Worm (Caenorhabditis elegans) whole organism, mixed stage, embryonic: ENCODE measurements around the gene mel-28.
A peak's percentile ranks its signal among the peaks of the same experiment; 100 is the strongest.
"Not testable (repeated sequence)": the region's sequence is repeated elsewhere in the genome, so short reads cannot be mapped to it uniquely, and the experiment has no call there.

ENCODE experiments used
- bed-3 ChIP-seq: fragments of 200-800 bp; sonication (Bioruptor generic); optimal IDR thresholded peaks from 3 replicates; lab custom pipeline; 2018; ENCODE audit warnings: mild to moderate bottlenecking, missing genetic modification characterization, moderate library complexity, missing compliant biosample characterization
- blmp-1 ChIP-seq: fragments of 150-350 bp; optimal IDR thresholded peaks from 2 replicates; lab custom pipeline; 2014; ENCODE audit warnings: missing biosample characterization, missing genetic modification characterization
- ceh-39 ChIP-seq: fragments of 150-350 bp; optimal IDR thresholded peaks from 2 replicates; lab custom pipeline; 2014; ENCODE audit warnings: missing biosample characterization, missing genetic modification characterization
- ceh-43 ChIP-seq: fragments of 200-800 bp; sonication (Bioruptor generic); optimal IDR thresholded peaks from 2 replicates; lab custom pipeline; 2018; ENCODE audit warnings: mild to moderate bottlenecking, missing genetic modification characterization, moderate library complexity, missing compliant biosample characterization
- ceh-83 ChIP-seq: fragments of 200-800 bp; sonication (Bioruptor generic); optimal IDR thresholded peaks from 2 replicates; lab custom pipeline; 2018; ENCODE audit warnings: mild to moderate bottlenecking, missing genetic modification characterization, missing compliant biosample characterization
- ces-1 ChIP-seq: fragments of 150-350 bp; optimal IDR thresholded peaks from 2 replicates; lab custom pipeline; 2014; ENCODE audit warnings: missing biosample characterization, missing genetic modification reagents, missing genetic modification characterization
- cnd-1 ChIP-seq: fragments of 200-800 bp; sonication (Bioruptor generic); optimal IDR thresholded peaks from 2 replicates; lab custom pipeline; 2018; ENCODE audit warnings: mild to moderate bottlenecking, missing genetic modification characterization, missing compliant biosample characterization
- drap-1 ChIP-seq: fragments of 200-800 bp; sonication (Bioruptor generic); optimal IDR thresholded peaks from 3 replicates; lab custom pipeline; 2018; ENCODE audit warnings: mild to moderate bottlenecking, missing genetic modification characterization, missing compliant biosample characterization
- elt-3 ChIP-seq: fragments of 150-350 bp; optimal IDR thresholded peaks from 2 replicates; lab custom pipeline; 2014; ENCODE audit warnings: missing biosample characterization, missing genetic modification characterization
- flh-1 ChIP-seq: fragments of 200-800 bp; sonication (Bioruptor generic); optimal IDR thresholded peaks from 2 replicates; lab custom pipeline; 2018; ENCODE audit warnings: mild to moderate bottlenecking, missing genetic modification characterization, moderate library complexity, missing compliant biosample characterization
- ham-2 ChIP-seq: fragments of 200-800 bp; sonication (Bioruptor generic); optimal IDR thresholded peaks from 2 replicates; lab custom pipeline; 2018; ENCODE audit warnings: mild to moderate bottlenecking, missing genetic modification characterization, missing compliant biosample characterization
- hlh-1 ChIP-seq: fragments of 150-350 bp; optimal IDR thresholded peaks from 2 replicates; lab custom pipeline; 2014; ENCODE audit warnings: missing biosample characterization, missing genetic modification reagents, missing genetic modification characterization
- lin-13 ChIP-seq: fragments of 150-350 bp; optimal IDR thresholded peaks from 2 replicates; lab custom pipeline; 2014; ENCODE audit warnings: missing biosample characterization, missing genetic modification characterization
- lin-32 ChIP-seq: fragments of 200-800 bp; sonication (Bioruptor generic); optimal IDR thresholded peaks from 2 replicates; lab custom pipeline; 2018; ENCODE audit warnings: mild to moderate bottlenecking, missing genetic modification characterization, missing compliant biosample characterization
- lsy-2 ChIP-seq: fragments of 150-350 bp; optimal IDR thresholded peaks from 2 replicates; lab custom pipeline; 2014; ENCODE audit warnings: missing biosample characterization, missing genetic modification characterization
- mab-5 ChIP-seq: fragments of 150-350 bp; optimal IDR thresholded peaks from 2 replicates; lab custom pipeline; 2014; ENCODE audit warnings: missing biosample characterization, missing genetic modification characterization
- mep-1 ChIP-seq: fragments of 150-350 bp; optimal IDR thresholded peaks from 2 replicates; lab custom pipeline; 2017; ENCODE audit warnings: missing biosample characterization, missing genetic modification reagents, missing genetic modification characterization, inconsistent platforms
- mls-2 ChIP-seq: sonication (generic microtip); optimal IDR thresholded peaks from 2 replicates; lab custom pipeline; 2016; ENCODE audit warnings: mild to moderate bottlenecking, missing genetic modification characterization, moderate library complexity, missing compliant biosample characterization
- nhr-12 ChIP-seq: fragments of 150-350 bp; optimal IDR thresholded peaks from 2 replicates; lab custom pipeline; 2014; ENCODE audit warnings: missing biosample characterization, missing genetic modification characterization
- nhr-2 ChIP-seq: fragments of 150-350 bp; optimal IDR thresholded peaks from 2 replicates; lab custom pipeline; 2014; ENCODE audit warnings: missing biosample characterization, missing genetic modification characterization
- nhr-237 ChIP-seq: fragments of 150-350 bp; optimal IDR thresholded peaks from 2 replicates; lab custom pipeline; 2014; ENCODE audit warnings: missing biosample characterization, missing genetic modification characterization
- nhr-28 ChIP-seq: fragments of 150-350 bp; optimal IDR thresholded peaks from 2 replicates; lab custom pipeline; 2014; ENCODE audit warnings: missing biosample characterization, missing genetic modification characterization
- pha-4 ChIP-seq: fragments of 150-350 bp; optimal IDR thresholded peaks from 2 replicates; lab custom pipeline; 2018; ENCODE audit warnings: missing biosample characterization, missing genetic modification reagents, missing genetic modification characterization
- sem-2 ChIP-seq: fragments of 200-800 bp; sonication (Bioruptor generic); optimal IDR thresholded peaks from 2 replicates; lab custom pipeline; 2018; ENCODE audit warnings: mild to moderate bottlenecking, missing genetic modification characterization, missing compliant biosample characterization
- sptf-1 ChIP-seq: sonication (generic microtip); optimal IDR thresholded peaks from 2 replicates; lab custom pipeline; 2017; ENCODE audit warnings: mild to moderate bottlenecking, missing genetic modification characterization, moderate library complexity, missing compliant biosample characterization
- tbx-8 ChIP-seq: fragments of 200-800 bp; sonication (Bioruptor generic); optimal IDR thresholded peaks from 2 replicates; lab custom pipeline; 2018; ENCODE audit warnings: mild to moderate bottlenecking, missing genetic modification characterization, moderate library complexity, missing compliant biosample characterization
- unc-39 ChIP-seq: fragments of 150-350 bp; optimal IDR thresholded peaks from 2 replicates; lab custom pipeline; 2014; ENCODE audit warnings: missing biosample characterization, missing genetic modification characterization
- unc-62 ChIP-seq: fragments of 150-350 bp; optimal IDR thresholded peaks from 2 replicates; lab custom pipeline; 2014; ENCODE audit warnings: missing biosample characterization, missing genetic modification reagents, missing genetic modification characterization
- ztf-11 ChIP-seq: fragments of 150-350 bp; optimal IDR thresholded peaks from 2 replicates; lab custom pipeline; 2014; ENCODE audit warnings: missing biosample characterization, missing genetic modification characterization

The mel-28 gene

DNA sequence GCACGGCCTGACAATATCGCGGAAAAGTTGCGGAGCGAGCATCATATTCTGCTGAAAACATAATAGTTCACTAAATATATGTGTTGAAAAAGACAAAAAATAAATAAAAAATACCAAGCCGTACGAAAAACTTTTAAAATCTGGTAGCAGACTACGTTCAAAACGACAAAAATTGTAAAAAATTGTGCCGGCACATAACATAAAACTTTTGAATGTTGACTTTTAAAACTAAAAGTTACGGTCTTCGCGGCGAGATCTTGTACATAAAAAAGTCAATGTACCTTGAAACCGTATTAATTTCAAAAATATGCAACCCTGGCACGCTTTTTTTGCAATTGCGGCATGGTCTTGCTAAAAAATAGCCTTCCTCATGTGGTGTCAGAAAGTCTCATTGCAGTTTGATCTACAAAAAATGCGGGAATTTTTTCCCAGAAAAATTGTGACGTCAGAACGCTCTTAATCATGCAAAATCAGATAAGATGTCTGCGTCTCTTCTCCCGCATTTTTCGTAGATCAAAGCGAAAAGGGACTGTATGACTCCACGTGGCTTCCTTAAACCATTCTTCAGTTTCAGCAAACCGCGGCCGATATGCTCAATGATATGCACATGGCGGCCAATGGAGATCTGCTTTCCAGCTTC is 3.8 kb upstream of the mel-28 start, which contains the start of the genes gex-5 and C38D4.10:
TSS of gene gex-5 (minus strand) at position 51 of the 640 bp plus-strand sequence.
TSS of gene C38D4.10 (plus strand) at position 590 of the 640 bp plus-strand sequence.
- not testable (repeated sequence) for TF ChIP-seq lin-32 (GFP tag; lab: Kevin White, UChicago); ceh-83 (GFP tag; lab: Kevin White, UChicago); unc-39 (tag; lab: Kevin White, UChicago)

DNA sequence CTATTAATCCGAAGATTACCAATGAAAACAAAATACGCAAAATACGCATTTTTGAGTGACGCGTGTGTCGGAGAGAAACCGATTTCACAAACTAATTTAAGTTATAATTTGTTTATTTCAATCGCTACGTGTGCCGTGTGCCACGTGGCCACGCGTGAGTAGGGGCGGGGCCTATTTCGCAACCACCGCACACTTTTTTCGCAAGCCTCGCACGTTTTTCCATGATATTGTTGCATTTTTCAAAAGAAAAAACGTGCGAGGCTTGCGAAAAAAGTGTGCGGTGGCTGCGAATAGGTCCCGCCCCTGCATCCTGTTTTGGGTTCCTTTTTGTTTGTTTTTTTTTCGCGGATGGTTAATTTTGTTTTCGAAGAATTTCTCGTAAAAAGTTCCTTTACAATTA is 749 bp upstream of the mel-28 start, which contains the start of gene enu-3.2:
TSS of gene enu-3.2 (minus strand) at position 105 of the 400 bp plus-strand sequence.
- TF ChIP-seq mep-1 (tag; lab: Kevin White, UChicago); ces-1 (GFP tag; lab: Kevin White, UChicago); elt-3: not testable (repeated sequence)

DNA sequence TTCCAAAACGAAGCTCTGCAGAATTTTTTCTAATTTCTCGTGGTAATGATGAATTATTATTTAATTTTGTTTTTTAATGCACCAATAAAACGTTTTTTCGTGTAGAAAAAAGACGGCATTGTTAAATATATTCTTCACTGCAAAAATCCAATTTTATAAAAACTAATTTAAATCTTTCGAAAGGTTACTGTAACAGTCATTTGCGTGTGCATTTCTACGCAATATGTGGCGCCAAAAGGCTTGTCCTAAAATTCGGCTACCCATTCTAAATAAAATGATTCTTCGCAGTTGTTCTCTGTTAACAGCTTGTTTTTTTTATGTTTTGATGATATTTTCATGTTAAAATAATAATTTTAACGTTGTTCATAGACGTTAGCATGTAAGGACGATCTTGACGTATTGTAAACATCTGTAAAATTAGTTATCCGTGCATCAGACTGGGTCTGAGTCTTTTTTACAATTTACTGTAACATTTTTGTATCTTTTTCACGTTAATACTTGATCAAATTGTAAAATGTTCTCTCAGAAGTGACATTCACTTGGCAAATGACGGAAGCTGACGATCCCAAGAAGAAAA is 6.8 kb downstream of the mel-28 start, which contains the start of gene mip-1:
TSS of gene mip-1 (plus strand) at position 527 of the 577 bp plus-strand sequence.
- no peak for TF ChIP-seq ztf-11 (tag; lab: Kevin White, UChicago)
- no peak for TF ChIP-seq mls-2 (tag; lab: Kevin White, UChicago)
- no peak for TF ChIP-seq sptf-1 (tag; lab: Kevin White, UChicago)
- no peak for TF ChIP-seq ceh-83 (GFP tag; lab: Kevin White, UChicago)
- TF ChIP-seq bed-3 (GFP tag; lab: Kevin White, UChicago) = no peak
- no peak for TF ChIP-seq ceh-39 (tag; lab: Kevin White, UChicago)

DNA sequence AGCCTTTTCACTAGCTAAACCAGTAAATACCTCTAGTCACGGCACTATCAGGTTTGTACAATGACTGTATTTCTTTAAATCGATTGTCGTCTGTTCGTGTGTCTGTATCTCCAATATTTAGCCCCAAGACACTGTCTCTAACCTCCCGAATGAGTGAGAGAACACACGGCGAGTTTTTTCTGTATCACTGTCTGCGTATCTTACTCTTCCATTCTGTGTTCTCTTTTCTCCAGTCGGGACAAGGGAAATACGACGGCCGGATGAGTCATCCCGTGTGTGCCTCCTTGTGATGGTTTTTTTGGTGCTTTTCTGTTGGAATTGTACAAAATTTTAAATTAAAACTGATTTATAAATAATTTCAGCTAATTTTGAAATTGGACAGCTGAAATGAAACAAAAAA is 10.2 kb downstream of the mel-28 start:
- no peak for TF ChIP-seq nhr-12
- TF ChIP-seq ceh-39 (tag; lab: Kevin White, UChicago) = peak; percentile 69
- peak; percentile 14 for TF ChIP-seq lsy-2 (tag; lab: Kevin White, UChicago)
- peak; percentile 68 for TF ChIP-seq pha-4
- TF ChIP-seq blmp-1 (tag; lab: Kevin White, UChicago) = no peak
- TF ChIP-seq nhr-237 (tag; lab: Kevin White, UChicago) = peak; percentile 68
- TF ChIP-seq nhr-28 = no peak
- TF ChIP-seq ceh-43 (GFP tag; lab: Kevin White, UChicago) = no peak
- no peak for TF ChIP-seq ham-2 (GFP tag; lab: Kevin White, UChicago)
- TF ChIP-seq mep-1 (tag; lab: Kevin White, UChicago) = peak; percentile 42
- no peak for TF ChIP-seq lin-13 (tag; lab: Kevin White, UChicago)
- TF ChIP-seq nhr-2 (tag; lab: Kevin White, UChicago) = peak; percentile 31
- TF ChIP-seq hlh-1 = peak; percentile 16
- TF ChIP-seq ceh-83 (GFP tag; lab: Kevin White, UChicago) = no peak

DNA sequence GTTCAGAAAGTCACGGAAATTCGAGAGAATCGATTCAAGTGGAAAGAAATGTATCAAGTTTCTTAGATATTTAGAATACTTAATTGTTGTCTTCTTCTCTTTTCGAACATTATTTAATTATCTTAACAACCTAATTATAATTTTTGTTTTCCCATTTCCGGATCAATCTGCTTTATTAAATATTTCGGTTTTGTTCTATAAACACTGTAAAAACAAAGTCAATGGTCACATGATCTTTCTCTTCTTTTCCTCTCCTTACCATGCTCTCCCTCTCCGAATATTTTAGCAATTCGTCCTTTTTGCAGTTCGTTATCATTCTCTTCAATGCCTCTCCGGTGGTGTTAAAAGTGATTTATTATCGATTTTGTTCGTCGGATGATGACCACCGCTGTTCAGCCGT is 10.7 kb downstream of the mel-28 start, which contains the start of gene tag-325:
TSS of gene tag-325 (plus strand) at position 301 of the 400 bp plus-strand sequence.
- TF ChIP-seq ham-2 (GFP tag; lab: Kevin White, UChicago) (no peak), nhr-2 (tag; lab: Kevin White, UChicago) (no peak), lin-32 (GFP tag; lab: Kevin White, UChicago) (no peak), cnd-1 (tag; lab: Kevin White, UChicago) (no peak), sem-2 (no peak), elt-3 (no peak), drap-1 (GFP tag; lab: Kevin White, UChicago) (no peak), nhr-12 (no peak), mab-5 (no peak), hlh-1 (no peak), sptf-1 (tag; lab: Kevin White, UChicago) (no peak), tbx-8 (GFP tag; lab: Kevin White, UChicago) (no peak)

DNA sequence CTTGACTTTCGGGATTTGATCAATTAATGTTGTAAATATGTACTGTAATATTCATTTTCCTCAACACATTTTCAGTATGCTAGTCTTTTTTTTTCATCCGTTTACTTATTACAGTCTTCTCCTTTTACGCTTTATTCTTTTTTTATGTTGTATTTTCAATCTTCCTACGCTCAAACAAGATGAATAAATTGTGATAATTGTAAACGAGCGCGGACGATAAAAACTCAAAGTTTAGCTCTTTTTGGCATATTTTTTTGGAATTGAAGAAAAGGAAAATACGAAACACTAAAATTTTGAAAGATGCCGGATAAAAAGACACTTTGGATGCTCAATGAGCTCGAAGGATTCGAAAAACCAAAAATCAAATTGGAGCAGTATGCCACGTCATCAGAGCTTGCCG is 16.8 kb downstream of the mel-28 start, which contains the start of gene metl-5:
TSS of gene metl-5 (plus strand) at position 301 of the 400 bp plus-strand sequence.
- TF ChIP-seq nhr-237 (tag; lab: Kevin White, UChicago) (no peak), unc-62 (GFP tag; lab: Kevin White, UChicago) (no peak), tbx-8 (GFP tag; lab: Kevin White, UChicago) (no peak), ceh-43 (GFP tag; lab: Kevin White, UChicago) (no peak), bed-3 (GFP tag; lab: Kevin White, UChicago) (no peak), unc-39 (tag; lab: Kevin White, UChicago) (no peak), blmp-1 (tag; lab: Kevin White, UChicago) (no peak), pha-4 (no peak), flh-1 (no peak), nhr-2 (tag; lab: Kevin White, UChicago) (no peak)
